Worm (Caenorhabditis elegans): Measurements from ENCODE around the gene srw-13.
"Not testable (repeated sequence)": the region's sequence is repeated elsewhere in the genome, so short reads cannot be mapped to it uniquely, and the experiment has no call there.

Gene srw-13

ce11 chrV:15244456-15244855, 12.2 kb downstream of the srw-13 start, which contains the start of gene kin-30:
kin-30 (plus strand) TSS chrV:15244756.
- TF ChIP-seq eyg-1 (tag; optimal IDR thresholded peaks at IDR 0.05) (no peak), zip-5 (tag; optimal IDR thresholded peaks at IDR 0.05) (no peak), hlh-15 (tag; optimal IDR thresholded peaks at IDR 0.05) (no peak), madf-2 (tag; optimal IDR thresholded peaks at IDR 0.05) (no peak), ceh-2 (tag; optimal IDR thresholded peaks at IDR 0.05) (no peak), C08G9.2 (tag; optimal IDR thresholded peaks at IDR 0.05) (no peak), fkh-10 (GFP tag; optimal IDR thresholded peaks at IDR 0.05) (no peak), ahr-1 (tag; optimal IDR thresholded peaks at IDR 0.05) (no peak), Y22D7AL.16 (tag; optimal IDR thresholded peaks at IDR 0.05) (no peak), ceh-22 (tag; optimal IDR thresholded peaks at IDR 0.05) (no peak), ttx-3 (tag; optimal IDR thresholded peaks at IDR 0.05) (no peak), ref-2 (tag; optimal IDR thresholded peaks at IDR 0.05) (no peak), rnt-1 (tag; optimal IDR thresholded peaks at IDR 0.05) (no peak), unc-55 (GFP tag; optimal IDR thresholded peaks at IDR 0.05) (no peak), gmeb-2 (tag; optimal IDR thresholded peaks at IDR 0.05) (no peak), ama-1 (optimal IDR thresholded peaks at IDR 0.05) (no peak), dve-1 (tag; optimal IDR thresholded peaks at IDR 0.05) (no peak)

- not testable (repeated sequence) for TF ChIP-seq elt-2 (tag; optimal IDR thresholded peaks at IDR 0.05); ceh-45 (GFP tag; IDR thresholded peaks at IDR 0.05); sdc-2 (tag; optimal IDR thresholded peaks at IDR 0.05)
Observed at ce11 chrV:15250304-15250703, 18.0 kb downstream of the srw-13 start, which contains the start of gene srd-28. srd-28 (plus strand) TSS chrV:15250604.

ce11 chrV:15252082-15252481, 19.8 kb downstream of the srw-13 start, which contains the start of gene srbc-76:
srbc-76 (plus strand) TSS chrV:15252382.
- TF ChIP-seq K09A11.1 (tag; optimal IDR thresholded peaks at IDR 0.05; ENCODE audit: insufficient read depth) (no peak), sdc-2 (tag; optimal IDR thresholded peaks at IDR 0.05) (no peak), lim-6 (tag; optimal IDR thresholded peaks at IDR 0.05) (no peak), ceh-18 (tag; optimal IDR thresholded peaks at IDR 0.05) (no peak), sox-4 (tag; optimal IDR thresholded peaks at IDR 0.05) (no peak), pqm-1 (tag; optimal IDR thresholded peaks at IDR 0.05) (no peak)

ce11 chrV:15253529-15253928, 21.2 kb downstream of the srw-13 start, which contains the start of gene srbc-75:
srbc-75 (plus strand) TSS chrV:15253829.
- no peak for TF ChIP-seq ceh-31 (tag; optimal IDR thresholded peaks at IDR 0.05)
- no peak for TF ChIP-seq tbx-7 (tag; optimal IDR thresholded peaks at IDR 0.05)
- no peak for TF ChIP-seq pha-4 (tag; optimal IDR thresholded peaks at IDR 0.05)
- no peak for TF ChIP-seq C38D4.7 (GFP tag; optimal IDR thresholded peaks at IDR 0.05)
- no peak for TF ChIP-seq syd-9 (tag; optimal IDR thresholded peaks at IDR 0.05)
- TF ChIP-seq Y22D7AL.16 (tag; optimal IDR thresholded peaks at IDR 0.05) = no peak
- TF ChIP-seq unc-55 (GFP tag; optimal IDR thresholded peaks at IDR 0.05) = no peak
- TF ChIP-seq gmeb-2 (tag; optimal IDR thresholded peaks at IDR 0.05) = no peak
- no peak for TF ChIP-seq ceh-22 (tag; optimal IDR thresholded peaks at IDR 0.05)
- no peak for TF ChIP-seq unc-86 (tag; optimal IDR thresholded peaks at IDR 0.05)
- no peak for TF ChIP-seq ceh-48 (tag; optimal IDR thresholded peaks at IDR 0.05)
- TF ChIP-seq dmd-4 (tag; optimal IDR thresholded peaks at IDR 0.05; ENCODE audit: borderline replicate concordance) = no peak
- TF ChIP-seq pat-9 (tag; optimal IDR thresholded peaks at IDR 0.05) = no peak
- no peak for TF ChIP-seq ceh-9 (tag; optimal IDR thresholded peaks at IDR 0.05)
- no peak for TF ChIP-seq K09A11.1 (tag; optimal IDR thresholded peaks at IDR 0.05; ENCODE audit: insufficient read depth)

- TF ChIP-seq unc-42, ceh-22, ceh-34 (tag; optimal IDR thresholded peaks at IDR 0.05): not testable (repeated sequence)
Observed at ce11 chrV:15256669-15257068, 24.4 kb downstream of the srw-13 start, which contains the start of gene srsx-39. srsx-39 (minus strand) TSS chrV:15256769.

All from whole organism, late embryonic.